Worm (Caenorhabditis elegans) whole organism, L4/young adult: ENCODE results near the gene moc-3.

Source experiments
- W03F9.2 ChIP-seq: fragments of 150-350 bp; optimal IDR thresholded peaks from 2 replicates; lab custom pipeline; 2014; ENCODE audit warnings: missing biosample characterization, missing genetic modification characterization
- dao-5 ChIP-seq: sonication (generic microtip); optimal IDR thresholded peaks from 2 replicates; lab custom pipeline; 2016; ENCODE audit warnings: missing genotype, missing genetic modification characterization, moderate library complexity, missing compliant biosample characterization
- him-1 ChIP-seq: sonication (generic microtip); optimal IDR thresholded peaks from 2 replicates; lab custom pipeline; 2016; ENCODE audit warnings: missing genotype, missing genetic modification reagents, missing genetic modification characterization, missing compliant biosample characterization

Gene moc-3

ce11 chrIV:8130131-8130611 lies at the start of gene moc-3, which contains the start of gene ndub-11:
TSS of gene moc-3 (plus strand) at chrIV:8130561.
TSS of gene ndub-11 (minus strand) at chrIV:8130231.
- TF ChIP-seq W03F9.2 (tag; lab: Kevin White, UChicago) (no peak), him-1 (tag; lab: Kevin White, UChicago) (no peak), dao-5 (tag; lab: Kevin White, UChicago) (no peak)

DNA sequence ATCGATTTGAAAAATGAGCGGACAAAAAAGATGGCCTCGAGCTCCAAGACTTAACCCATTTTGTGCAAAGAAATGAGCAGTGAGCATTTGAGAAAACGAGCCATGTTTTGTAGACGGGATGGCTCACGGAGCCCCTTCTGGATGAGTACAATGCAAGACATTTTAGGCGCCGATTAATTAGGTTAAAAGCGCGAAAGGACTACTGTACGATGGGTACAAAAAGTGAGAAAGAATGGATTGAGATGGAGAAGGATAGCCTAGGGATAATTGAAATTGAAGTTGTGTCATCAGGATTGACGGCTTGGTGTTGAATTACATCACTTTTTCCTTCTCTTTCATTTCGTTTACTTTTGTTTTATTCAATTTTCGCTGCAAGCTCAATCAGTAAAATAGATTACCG lies 49.6 kb upstream of the moc-3 start:
- TF ChIP-seq dao-5 (tag; lab: Kevin White, UChicago) (no peak), W03F9.2 (tag; lab: Kevin White, UChicago) (no peak), him-1 (tag; lab: Kevin White, UChicago) (no peak)

DNA sequence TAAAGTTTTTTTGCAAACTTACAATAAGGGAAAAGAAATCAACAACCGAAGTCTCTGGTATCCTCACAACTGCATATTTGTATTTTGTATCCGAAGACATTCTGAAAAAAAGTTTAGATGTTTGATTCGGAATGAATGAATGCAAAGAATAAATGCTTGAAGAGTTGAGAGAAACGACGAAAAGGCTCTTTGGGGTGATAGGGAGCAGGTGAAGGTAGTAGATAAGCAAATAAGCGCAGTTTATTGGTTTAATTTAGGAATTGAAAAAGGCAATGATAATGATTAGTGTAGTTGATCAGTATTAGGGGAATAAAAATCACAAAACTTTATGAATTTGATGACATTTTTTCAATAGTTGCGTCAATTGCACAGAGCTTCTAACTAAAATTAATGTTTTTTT lies 43.8 kb upstream of the moc-3 start, which contains the start of gene nsy-7:
Gene nsy-7 (minus strand): TSS at position 101 of the 400 bp plus-strand sequence.
- TF ChIP-seq him-1 (tag; lab: Kevin White, UChicago) (no peak), dao-5 (tag; lab: Kevin White, UChicago) (no peak), W03F9.2 (tag; lab: Kevin White, UChicago) (no peak)

DNA sequence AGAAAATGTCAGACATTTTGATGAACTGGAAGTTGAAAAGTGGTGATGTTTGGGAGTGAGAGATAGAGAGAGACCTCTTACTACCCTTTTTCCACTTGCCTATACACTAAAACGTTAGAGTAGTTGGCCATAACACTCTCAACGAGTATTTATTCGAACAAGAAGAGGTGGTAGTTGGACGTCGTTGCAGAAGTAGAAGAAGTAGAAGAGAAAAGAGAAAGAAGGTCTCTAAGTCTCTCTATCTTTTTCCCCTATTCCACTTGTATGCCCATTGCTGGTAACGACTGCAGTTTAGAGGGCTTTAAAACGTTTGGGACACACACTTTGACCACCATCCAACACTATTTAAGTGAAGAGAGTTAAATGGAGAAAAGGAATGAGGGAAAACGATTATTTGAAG lies 38.8 kb upstream of the moc-3 start:
- TF ChIP-seq dao-5 (tag; lab: Kevin White, UChicago) (no peak), him-1 (tag; lab: Kevin White, UChicago) (no peak), W03F9.2 (tag; lab: Kevin White, UChicago) (no peak)

DNA sequence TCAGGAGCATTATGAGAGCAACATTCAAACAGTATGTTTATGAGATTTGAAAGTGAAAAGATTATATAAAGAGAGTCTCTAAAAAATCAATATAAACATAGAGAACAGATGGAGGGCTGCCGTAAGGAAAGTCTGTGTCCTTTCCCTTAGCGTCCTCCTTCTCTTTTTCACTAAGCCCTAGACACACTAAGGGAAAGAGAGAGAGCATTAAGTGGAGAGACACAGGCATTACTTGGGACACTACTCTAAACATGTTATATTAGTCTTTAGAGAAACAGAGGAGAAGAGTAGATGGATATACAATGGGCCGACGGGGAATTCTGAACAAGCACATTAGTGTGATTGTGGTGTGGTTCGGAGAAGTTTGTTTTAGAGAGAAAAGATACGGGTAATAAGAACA lies 34.0 kb upstream of the moc-3 start:
- TF ChIP-seq him-1 (tag; lab: Kevin White, UChicago) (no peak), dao-5 (tag; lab: Kevin White, UChicago) (no peak), W03F9.2 (tag; lab: Kevin White, UChicago) (no peak)

- TF ChIP-seq dao-5 (tag; lab: Kevin White, UChicago) = no peak
- TF ChIP-seq him-1 (tag; lab: Kevin White, UChicago) = no peak
- no peak for TF ChIP-seq W03F9.2 (tag; lab: Kevin White, UChicago)
Observed at ce11 chrIV:8099601-8100000, 30.8 kb upstream of the moc-3 start, which contains the start of gene Y42H9AR.2. TSS of gene Y42H9AR.2 (plus strand) at chrIV:8099901.

- TF ChIP-seq dao-5 (tag; lab: Kevin White, UChicago) (no peak), him-1 (tag; lab: Kevin White, UChicago) (no peak), W03F9.2 (tag; lab: Kevin White, UChicago) (no peak)
Observed at ce11 chrIV:8102231-8102630, 28.1 kb upstream of the moc-3 start, which contains the start of gene Y42H9AR.5. TSS of gene Y42H9AR.5 (plus strand) at chrIV:8102531.

DNA sequence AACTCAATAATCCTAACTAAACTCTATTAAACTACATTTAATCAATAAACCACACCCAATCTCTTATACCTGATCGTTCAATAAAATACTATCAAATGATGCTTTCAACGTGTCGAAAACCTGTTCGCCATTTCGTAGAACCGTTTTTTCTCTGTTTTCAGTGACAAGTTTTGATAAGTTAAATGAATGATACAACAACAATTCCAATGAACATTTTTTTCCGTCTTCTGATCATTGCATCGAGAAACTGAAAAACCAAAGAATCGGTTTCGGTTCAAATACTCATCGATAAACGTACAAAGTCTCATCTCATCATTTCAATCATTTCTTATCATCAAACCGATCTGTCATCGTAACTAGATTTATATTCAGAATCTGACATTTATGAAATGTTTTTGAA lies 27.2 kb upstream of the moc-3 start:
- no peak for TF ChIP-seq dao-5 (tag; lab: Kevin White, UChicago)
- no peak for TF ChIP-seq him-1 (tag; lab: Kevin White, UChicago)
- TF ChIP-seq W03F9.2 (tag; lab: Kevin White, UChicago) = no peak

DNA sequence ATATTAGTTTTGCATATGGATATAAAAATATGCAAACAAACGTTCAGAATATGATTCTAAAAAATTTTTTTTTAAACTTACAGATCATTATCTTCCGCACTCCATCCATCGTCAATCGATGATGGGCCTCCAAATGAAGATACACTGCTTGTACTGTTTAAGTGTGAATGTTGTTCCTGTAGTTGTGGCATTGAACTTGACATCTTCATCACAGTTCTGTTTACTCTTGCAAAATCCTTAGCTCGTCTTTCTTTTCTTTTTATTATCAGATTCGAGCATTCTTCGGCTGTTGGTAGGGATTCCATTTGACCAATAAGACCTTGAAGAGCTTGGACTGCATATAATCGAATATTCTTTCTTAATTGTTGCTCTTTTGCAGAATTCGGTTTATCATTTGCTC lies 25.3 kb upstream of the moc-3 start:
- no peak for TF ChIP-seq him-1 (tag; lab: Kevin White, UChicago)
- no peak for TF ChIP-seq W03F9.2 (tag; lab: Kevin White, UChicago)
- TF ChIP-seq dao-5 (tag; lab: Kevin White, UChicago) = no peak

DNA sequence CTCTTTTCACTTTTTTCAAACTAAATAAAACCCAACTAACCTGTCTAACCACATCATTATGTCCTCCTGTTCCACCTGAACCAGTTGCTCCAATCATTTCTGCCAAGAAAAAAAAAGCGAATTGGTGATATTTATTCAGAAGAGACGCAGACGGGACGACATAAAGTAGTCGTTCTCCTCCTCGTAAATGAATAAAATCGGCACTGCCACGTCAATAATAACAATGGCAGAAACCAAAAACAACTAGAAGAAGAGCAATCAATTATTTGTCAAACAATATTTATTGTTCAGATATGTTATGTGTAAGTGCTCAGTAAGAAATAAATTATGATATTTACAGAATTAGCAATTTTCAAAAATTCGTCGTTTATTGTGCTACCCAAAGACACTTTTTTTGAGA lies 22.9 kb upstream of the moc-3 start, which contains the start of gene rabs-5:
Gene rabs-5 (minus strand): TSS at position 101 of the 400 bp plus-strand sequence.
- no peak for TF ChIP-seq dao-5 (tag; lab: Kevin White, UChicago)

- TF ChIP-seq dao-5 (tag; lab: Kevin White, UChicago) = no peak
- TF ChIP-seq W03F9.2 (tag; lab: Kevin White, UChicago) = no peak
- TF ChIP-seq him-1 (tag; lab: Kevin White, UChicago) = no peak
Observed at ce11 chrIV:8112187-8112586, 18.2 kb upstream of the moc-3 start, which contains the start of gene Y42H9AR.4. TSS of gene Y42H9AR.4 (minus strand) at chrIV:8112218.

ce11 chrIV:8112646-8113045 lies 17.7 kb upstream of the moc-3 start:
- TF ChIP-seq W03F9.2 (tag; lab: Kevin White, UChicago) = no peak
- no peak for TF ChIP-seq him-1 (tag; lab: Kevin White, UChicago)
- no peak for TF ChIP-seq dao-5 (tag; lab: Kevin White, UChicago)

ce11 chrIV:8113161-8113560 lies 17.2 kb upstream of the moc-3 start, which contains the start of gene Y42H9AR.1:
TSS of gene Y42H9AR.1 (plus strand) at chrIV:8113393.
- TF ChIP-seq him-1 (tag; lab: Kevin White, UChicago) = no peak
- peak; percentile 61 for TF ChIP-seq W03F9.2 (tag; lab: Kevin White, UChicago)

DNA sequence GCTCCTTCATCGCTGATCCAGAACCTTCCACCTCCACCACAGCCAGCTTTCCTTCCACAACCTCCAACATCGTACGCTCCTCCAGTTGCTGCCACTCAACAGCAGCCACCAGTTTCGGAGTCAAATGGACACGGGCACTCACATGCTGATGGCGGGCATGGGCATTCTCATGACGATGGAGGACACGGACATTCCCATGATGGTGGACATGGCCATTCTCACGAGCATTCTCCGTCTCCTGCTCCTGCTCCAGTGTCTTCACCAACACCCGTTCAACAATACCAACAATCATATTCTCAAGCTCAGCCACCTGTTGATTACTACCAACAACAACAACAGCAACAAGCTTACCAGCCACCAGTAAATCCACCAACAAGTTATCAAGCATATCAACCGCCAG lies 15.8 kb upstream of the moc-3 start:
- TF ChIP-seq W03F9.2 (tag; lab: Kevin White, UChicago) (no peak), him-1 (tag; lab: Kevin White, UChicago) (no peak), dao-5 (tag; lab: Kevin White, UChicago) (no peak)
